Worm (Caenorhabditis elegans) whole organism, L1 larva: ENCODE results near the gene F33H1.4.

ENCODE experiments used
- C04F5.9 ChIP-seq: sonication (generic microtip); optimal IDR thresholded peaks from 2 replicates; lab custom pipeline; 2016; ENCODE audit warnings: missing genetic modification characterization, missing compliant biosample characterization
- C16A3.4 ChIP-seq: fragments of 150-350 bp; optimal IDR thresholded peaks from 2 replicates; lab custom pipeline; 2014; ENCODE audit warnings: missing biosample characterization, missing genetic modification characterization
- C34B4.2 ChIP-seq: sonication (generic microtip); optimal IDR thresholded peaks from 2 replicates; lab custom pipeline; 2017; ENCODE audit warnings: mild to moderate bottlenecking, missing genetic modification characterization, missing compliant biosample characterization
- F16B12.6 ChIP-seq: fragments of 150-350 bp; optimal IDR thresholded peaks from 2 replicates; lab custom pipeline; 2014; ENCODE audit warnings: missing biosample characterization, missing genetic modification characterization
- aha-1 ChIP-seq: fragments of 150-350 bp; optimal IDR thresholded peaks from 2 replicates; lab custom pipeline; 2014; ENCODE audit warnings: missing biosample characterization, missing genetic modification characterization
- alr-1 ChIP-seq: fragments of 200-800 bp; sonication (Bioruptor generic); optimal IDR thresholded peaks from 2 replicates; lab custom pipeline; 2018; ENCODE audit warnings: borderline replicate concordance, mild to moderate bottlenecking, missing genetic modification characterization, missing compliant biosample characterization
- aly-2 ChIP-seq: fragments of 150-350 bp; optimal IDR thresholded peaks from 2 replicates; lab custom pipeline; 2014; ENCODE audit warnings: missing biosample characterization, missing genetic modification characterization
- ceh-63 ChIP-seq: fragments of 200-800 bp; sonication (Bioruptor generic); optimal IDR thresholded peaks from 2 replicates; lab custom pipeline; 2018; ENCODE audit warnings: mild to moderate bottlenecking, missing genetic modification characterization, missing compliant biosample characterization
- ceh-8 ChIP-seq: fragments of 200-800 bp; sonication (Bioruptor generic); optimal IDR thresholded peaks from 2 replicates; lab custom pipeline; 2018; ENCODE audit warnings: mild to moderate bottlenecking, missing genetic modification characterization, moderate library complexity, missing compliant biosample characterization
- ceh-82 ChIP-seq, 3 experiments: fragments of 150-350 bp in 1 of 3; sonication (generic microtip) in 2 of 3; optimal IDR thresholded peaks; 2 replicates each; lab custom pipeline; 2014 to 2017; ENCODE audit warnings: missing biosample characterization in 3 of 3, missing genetic modification characterization in 3 of 3
- ceh-90 ChIP-seq: sonication (generic microtip); optimal IDR thresholded peaks from 2 replicates; lab custom pipeline; 2016; ENCODE audit warnings: missing genetic modification characterization, missing compliant biosample characterization
- ces-1 ChIP-seq: fragments of 150-350 bp; optimal IDR thresholded peaks from 2 replicates; lab custom pipeline; 2014; ENCODE audit warnings: missing biosample characterization, missing genetic modification reagents, missing genetic modification characterization
- dsc-1 ChIP-seq: sonication (generic microtip); optimal IDR thresholded peaks from 2 replicates; lab custom pipeline; 2016; ENCODE audit warnings: mild to moderate bottlenecking, missing genetic modification characterization, missing compliant biosample characterization
- efl-1 ChIP-seq, 4 experiments: fragments of 150-350 bp; optimal IDR thresholded peaks in 3 of 4; peaks in 1 of 4; 1 replicate in 1 of 4; 2 replicates in 3 of 4; lab custom pipeline; 2014; ENCODE audit warnings: missing biosample characterization in 2 of 4, missing genetic modification characterization in 2 of 4, missing genetic modification reagents in 2 of 4
- egl-13 ChIP-seq: sonication (generic microtip); optimal IDR thresholded peaks from 2 replicates; lab custom pipeline; 2016; ENCODE audit warnings: missing genotype, missing genetic modification reagents, missing genetic modification characterization, missing compliant biosample characterization
- egl-27 ChIP-seq, 2 experiments: fragments of 150-350 bp in 1 of 2; sonication (generic microtip); optimal IDR thresholded peaks; 3 replicates each; lab custom pipeline; 2017 to 2018; ENCODE audit warnings: missing biosample characterization in 2 of 2, missing genetic modification characterization in 2 of 2, missing genetic modification reagents in 2 of 2
- elt-2 ChIP-seq: sonication (generic microtip); optimal IDR thresholded peaks from 2 replicates; lab custom pipeline; 2016; ENCODE audit warnings: missing genetic modification characterization, mild to moderate bottlenecking, inconsistent platforms, missing compliant biosample characterization, missing genetic modification reagents
- elt-3 ChIP-seq, 6 experiments: fragments of 150-350 bp in 1 of 6; sonication (generic microtip); optimal IDR thresholded peaks; 2 replicates each; lab custom pipeline; 2017 to 2018; ENCODE audit warnings: missing biosample characterization in 6 of 6, missing genetic modification characterization in 6 of 6, inconsistent platforms in 1 of 6
- ets-5 ChIP-seq: fragments of 200-800 bp; sonication (Bioruptor generic); IDR thresholded peaks from 2 replicates; pipeline ENCODE4 v1.3.6; 2022; ENCODE audit warnings: missing genetic modification characterization, missing compliant biosample characterization
- fkh-10 ChIP-seq: sonication (generic microtip); optimal IDR thresholded peaks from 2 replicates; lab custom pipeline; 2017; ENCODE audit warnings: missing biosample characterization, missing genetic modification reagents, missing genetic modification characterization
- fkh-4 ChIP-seq: sonication (generic microtip); optimal IDR thresholded peaks from 2 replicates; lab custom pipeline; 2016; ENCODE audit warnings: missing compliant biosample characterization, missing genetic modification characterization, borderline replicate concordance
- fkh-8 ChIP-seq: sonication (generic microtip); optimal IDR thresholded peaks from 2 replicates; lab custom pipeline; 2016; ENCODE audit warnings: mild to moderate bottlenecking, missing genetic modification characterization, missing compliant biosample characterization
- grh-1 ChIP-seq: fragments of 200-800 bp; sonication (Bioruptor generic); IDR thresholded peaks from 2 replicates; pipeline ENCODE4 v1.3.6; 2022; ENCODE audit warnings: missing genetic modification reagents, missing genetic modification characterization, missing compliant biosample characterization
- hlh-4 ChIP-seq: sonication (generic microtip); optimal IDR thresholded peaks from 2 replicates; lab custom pipeline; 2016; ENCODE audit warnings: mild to moderate bottlenecking, missing genetic modification characterization, missing compliant biosample characterization
- hpl-2 ChIP-seq: fragments of 150-350 bp; optimal IDR thresholded peaks from 2 replicates; lab custom pipeline; 2014; ENCODE audit warnings: missing biosample characterization, missing genetic modification reagents, missing genetic modification characterization
- isw-1 ChIP-seq: fragments of 200-800 bp; sonication (Bioruptor generic); IDR thresholded peaks from 2 replicates; pipeline ENCODE4 v1.3.6; 2022; ENCODE audit warnings: missing genetic modification characterization, missing compliant biosample characterization
- jun-1 ChIP-seq: fragments of 150-350 bp; optimal IDR thresholded peaks from 2 replicates; lab custom pipeline; 2014; ENCODE audit warnings: missing biosample characterization, missing genetic modification reagents, missing genetic modification characterization
- lin-15B ChIP-seq: fragments of 150-350 bp; sonication (generic microtip); optimal IDR thresholded peaks from 3 replicates; lab custom pipeline; 2014; ENCODE audit warnings: missing biosample characterization, missing genetic modification characterization
- lin-35 ChIP-seq, 2 experiments: fragments of 150-350 bp; optimal IDR thresholded peaks; 2 replicates each; lab custom pipeline; 2014; ENCODE audit warnings: missing biosample characterization in 2 of 2, missing genetic modification characterization in 2 of 2, missing genetic modification reagents in 2 of 2
- lir-3 ChIP-seq: sonication (generic microtip); optimal IDR thresholded peaks from 2 replicates; lab custom pipeline; 2016; ENCODE audit warnings: mild to moderate bottlenecking, missing genetic modification characterization, moderate library complexity, missing compliant biosample characterization; ENCODE audit not compliant: poor library complexity
- lsy-2 ChIP-seq, 2 experiments: fragments of 150-350 bp; optimal IDR thresholded peaks; 2 replicates each; lab custom pipeline; 2014; ENCODE audit warnings: missing biosample characterization in 2 of 2, missing genetic modification characterization in 2 of 2
- mab-9 ChIP-seq: fragments of 200-800 bp; sonication (Bioruptor generic); IDR thresholded peaks from 2 replicates; pipeline ENCODE4 v1.3.6; 2022; ENCODE audit warnings: missing genetic modification reagents, missing genetic modification characterization, missing compliant biosample characterization
- mef-2 ChIP-seq: fragments of 150-350 bp; optimal IDR thresholded peaks from 2 replicates; lab custom pipeline; 2014; ENCODE audit warnings: missing biosample characterization, missing genetic modification characterization
- mep-1 ChIP-seq: fragments of 150-350 bp; optimal IDR thresholded peaks from 2 replicates; lab custom pipeline; 2014; ENCODE audit warnings: missing biosample characterization, missing genetic modification characterization
- nhr-11 ChIP-seq: fragments of 150-350 bp; optimal IDR thresholded peaks from 2 replicates; lab custom pipeline; 2014; ENCODE audit warnings: missing biosample characterization, missing genetic modification characterization
- nhr-19 ChIP-seq: fragments of 200-800 bp; sonication (Bioruptor generic); conservative IDR thresholded peaks from 2 replicates; pipeline ENCODE4 v1.3.6; 2022; ENCODE audit warnings: missing genetic modification characterization, missing compliant biosample characterization
- nhr-47 ChIP-seq: sonication (generic microtip); optimal IDR thresholded peaks from 2 replicates; lab custom pipeline; 2016; ENCODE audit warnings: mild to moderate bottlenecking, missing genetic modification characterization, moderate library complexity, missing compliant biosample characterization
- nhr-84 ChIP-seq: sonication (generic microtip); optimal IDR thresholded peaks from 2 replicates; lab custom pipeline; 2017; ENCODE audit warnings: missing biosample characterization, missing genetic modification characterization
- nhr-90 ChIP-seq: sonication (generic microtip); optimal IDR thresholded peaks from 2 replicates; lab custom pipeline; 2016; ENCODE audit warnings: mild to moderate bottlenecking, missing genetic modification characterization, missing compliant biosample characterization; ENCODE audit not compliant: poor library complexity
- pqm-1 ChIP-seq: sonication (generic microtip); optimal IDR thresholded peaks from 3 replicates; lab custom pipeline; 2017; ENCODE audit warnings: missing biosample characterization, missing genetic modification characterization
- rnt-1 ChIP-seq: sonication (generic microtip); optimal IDR thresholded peaks from 2 replicates; lab custom pipeline; 2016; ENCODE audit warnings: mild to moderate bottlenecking, missing genetic modification characterization, moderate library complexity, missing compliant biosample characterization
- snpc-4 ChIP-seq: fragments of 150-350 bp; optimal IDR thresholded peaks from 2 replicates; lab custom pipeline; 2014; ENCODE audit warnings: missing biosample characterization, missing genetic modification characterization
- snu-23 ChIP-seq: sonication (generic microtip); optimal IDR thresholded peaks from 2 replicates; lab custom pipeline; 2016; ENCODE audit warnings: missing genetic modification characterization, missing compliant biosample characterization
- sptf-1 ChIP-seq: fragments of 150-350 bp; optimal IDR thresholded peaks from 2 replicates; lab custom pipeline; 2014; ENCODE audit warnings: missing biosample characterization, missing genetic modification characterization
- swsn-7 ChIP-seq: sonication (generic microtip); optimal IDR thresholded peaks from 2 replicates; lab custom pipeline; 2016; ENCODE audit warnings: missing genetic modification characterization, missing compliant biosample characterization
- tbx-2 ChIP-seq: sonication (generic microtip); optimal IDR thresholded peaks from 2 replicates; lab custom pipeline; 2016; ENCODE audit warnings: missing genetic modification characterization, missing compliant biosample characterization
- tlp-1 ChIP-seq: fragments of 150-350 bp; optimal IDR thresholded peaks from 2 replicates; lab custom pipeline; 2014; ENCODE audit warnings: missing biosample characterization, missing genetic modification characterization
- unc-30 ChIP-seq: sonication (generic microtip); optimal IDR thresholded peaks from 2 replicates; lab custom pipeline; 2017; ENCODE audit warnings: missing biosample characterization, missing genetic modification characterization
- unc-98 ChIP-seq: fragments of 200-800 bp; sonication (Bioruptor generic); IDR thresholded peaks from 2 replicates; pipeline ENCODE4 v1.3.6; 2022; ENCODE audit warnings: missing genetic modification characterization, missing compliant biosample characterization
- vab-15 ChIP-seq: sonication (generic microtip); optimal IDR thresholded peaks from 2 replicates; lab custom pipeline; 2017; ENCODE audit warnings: missing genotype, mild to moderate bottlenecking, missing genetic modification characterization, missing compliant biosample characterization
- xbp-1 ChIP-seq: sonication (generic microtip); optimal IDR thresholded peaks from 2 replicates; lab custom pipeline; 2016; ENCODE audit warnings: missing genetic modification characterization, missing compliant biosample characterization
- zag-1 ChIP-seq: fragments of 150-350 bp; optimal IDR thresholded peaks from 2 replicates; lab custom pipeline; 2014; ENCODE audit warnings: missing biosample characterization, missing genetic modification characterization
- zip-4 ChIP-seq: fragments of 200-800 bp; sonication (Bioruptor generic); optimal IDR thresholded peaks from 2 replicates; lab custom pipeline; 2018; ENCODE audit warnings: mild to moderate bottlenecking, missing genetic modification characterization, moderate library complexity, missing compliant biosample characterization

The F33H1.4 gene

ce11 chrII:10172436-10172973, 1.9 kb upstream of the F33H1.4 start, which contains the start of gene wbp-11 (continued):
- no peak for TF ChIP-seq nhr-90
- no peak for TF ChIP-seq unc-30 (tag; lab: Kevin White, UChicago)
- no peak for TF ChIP-seq vab-15 (tag; lab: Kevin White, UChicago)
- TF ChIP-seq mef-2 = no peak
- no peak for TF ChIP-seq sptf-1
- TF ChIP-seq aha-1 (tag; lab: Kevin White, UChicago) = no peak
- no peak for TF ChIP-seq fkh-4 (tag; lab: Kevin White, UChicago)
- no peak for TF ChIP-seq zag-1 (tag; lab: Kevin White, UChicago)
- TF ChIP-seq elt-3 (tag; optimal IDR thresholded peaks at IDR 0.05; lab: Kevin White, UChicago) = peak in 1 of 6 experiments; percentile 14
- no peak for TF ChIP-seq ceh-63 (GFP tag; lab: Kevin White, UChicago)
- peak; percentile 14 for TF ChIP-seq rnt-1 (tag; lab: Kevin White, UChicago)
- TF ChIP-seq jun-1 (tag; lab: Kevin White, UChicago) = no peak
- no peak for TF ChIP-seq fkh-10
- peak; percentile 21 to 48 for TF ChIP-seq efl-1 (optimal IDR thresholded peaks at IDR 0.05; lab: Kevin White, UChicago)
- peak; percentile 57 to 89 for TF ChIP-seq efl-1 (GFP tag; optimal IDR thresholded peaks at IDR 0.05 in 1 of 2; lab: Kevin White, UChicago)
- TF ChIP-seq lir-3 = no peak
- no peak for TF ChIP-seq hlh-4 (tag; lab: Kevin White, UChicago)
- TF ChIP-seq ces-1 (GFP tag; lab: Kevin White, UChicago) = no peak
- peak; percentile 33 for TF ChIP-seq lin-15B (tag; lab: Kevin White, UChicago)
- TF ChIP-seq aly-2 (tag; lab: Kevin White, UChicago) = no peak
- no peak for TF ChIP-seq tbx-2 (tag; lab: Kevin White, UChicago)
- no peak for TF ChIP-seq nhr-19 (GFP tag; lab: Robert Waterston, UW)
- TF ChIP-seq C34B4.2 = no peak
- TF ChIP-seq C04F5.9 (tag; lab: Kevin White, UChicago) = no peak
- TF ChIP-seq lsy-2 (tag; optimal IDR thresholded peaks at IDR 0.05; lab: Kevin White, UChicago) = peak in 1 of 2 experiments; percentile 70
- TF ChIP-seq egl-13 = no peak
- peak; percentile 37 for TF ChIP-seq C16A3.4 (tag; lab: Kevin White, UChicago)
- peak in 1 of 3 experiments; percentile 8 for TF ChIP-seq ceh-82 (tag; optimal IDR thresholded peaks at IDR 0.05; lab: Kevin White, UChicago)
- TF ChIP-seq nhr-84 (tag; lab: Kevin White, UChicago) = no peak
- TF ChIP-seq ceh-90 = no peak
- TF ChIP-seq pqm-1 (tag; lab: Kevin White, UChicago) = no peak
- no peak for TF ChIP-seq tlp-1
- TF ChIP-seq ets-5 (GFP tag; lab: Robert Waterston, UW) = no peak
- TF ChIP-seq nhr-11 (tag; lab: Kevin White, UChicago) = no peak
- TF ChIP-seq ceh-8 (GFP tag; lab: Kevin White, UChicago) = no peak
- no peak for TF ChIP-seq F16B12.6 (tag; lab: Kevin White, UChicago)
- no peak for TF ChIP-seq zip-4
- no peak for TF ChIP-seq nhr-47
- TF ChIP-seq alr-1 (tag; lab: Kevin White, UChicago) = no peak
- no peak for TF ChIP-seq fkh-8
- TF ChIP-seq swsn-7 = no peak
- no peak for TF ChIP-seq mep-1
- peak; percentile 22 for TF ChIP-seq snu-23 (GFP tag; lab: Kevin White, UChicago)
- no peak for TF ChIP-seq xbp-1 (tag; lab: Kevin White, UChicago)
- no peak for TF ChIP-seq egl-27 (tag; optimal IDR thresholded peaks at IDR 0.05; lab: Kevin White, UChicago)
- no peak for TF ChIP-seq hpl-2 (GFP tag; lab: Kevin White, UChicago)
- no peak for TF ChIP-seq isw-1 (GFP tag; lab: Robert Waterston, UW)
- TF ChIP-seq elt-2 = no peak
- peak; percentile 49 to 76 for TF ChIP-seq lin-35 (GFP tag; optimal IDR thresholded peaks at IDR 0.05; lab: Kevin White, UChicago)
- no peak for TF ChIP-seq unc-98 (GFP tag; lab: Robert Waterston, UW)
- TF ChIP-seq grh-1 (GFP tag; lab: Robert Waterston, UW) = no peak
- no peak for TF ChIP-seq mab-9 (GFP tag; lab: Robert Waterston, UW)
- TF ChIP-seq dsc-1 (tag; lab: Kevin White, UChicago) = no peak
- TF ChIP-seq snpc-4 (tag; lab: Kevin White, UChicago) = no peak
